Fruit fly (Drosophila melanogaster) S2 (cell line): Measurements from ENCODE around the gene LanB1.

Experiments used
- CG8478 ChIP-seq: fragments of >200 bp; optimal IDR thresholded peaks from 2 replicates; lab custom pipeline; 2018
- CTCF ChIP-seq, 2 experiments: fragments of >200 bp; optimal IDR thresholded peaks; 2 replicates each; lab custom pipeline; 2018

DNA sequence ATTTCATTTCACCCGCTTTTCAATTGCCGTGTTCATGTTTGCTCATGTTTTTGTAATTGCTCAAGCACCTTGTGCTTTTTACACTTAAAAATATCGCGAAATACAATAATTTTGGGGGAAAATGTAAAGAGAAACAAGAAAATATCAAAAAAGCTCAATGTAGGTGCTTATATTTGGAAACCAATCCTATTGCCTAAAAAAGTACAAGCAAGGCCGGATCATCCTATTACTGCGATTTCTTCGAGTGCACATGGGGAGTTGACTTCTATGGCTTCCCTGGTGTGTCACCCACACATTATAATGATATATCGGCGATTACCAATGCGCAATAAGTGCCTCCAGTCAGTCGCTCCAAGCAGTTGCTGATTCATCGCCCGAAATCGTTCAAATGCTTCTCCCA lies 30.0 kb downstream of the LanB1 start:
- TF ChIP-seq CTCF (optimal IDR thresholded peaks at IDR 0.05; lab: Kevin White, UChicago) = no peak
- TF ChIP-seq CG8478 = no peak
